Worm (Caenorhabditis elegans) whole organism, young adult: Measurements from ENCODE around the gene ndab-2.

Experiments used
- F10E7.11 ChIP-seq: sonication (generic microtip); optimal IDR thresholded peaks from 2 replicates; lab custom pipeline; 2017; ENCODE audit warnings: mild to moderate bottlenecking, missing genetic modification characterization, moderate library complexity, missing compliant biosample characterization
- F37B4.10 ChIP-seq: fragments of 200-800 bp; sonication (Bioruptor generic); IDR thresholded peaks from 2 replicates; pipeline ENCODE4 v1.3.6; 2022; ENCODE audit warnings: missing genetic modification characterization, missing compliant biosample characterization
- F39B2.1 ChIP-seq: fragments of 200-800 bp; sonication (Bioruptor generic); IDR thresholded peaks from 2 replicates; pipeline ENCODE4 v1.3.6; 2022; ENCODE audit warnings: missing genetic modification reagents, missing genetic modification characterization, missing compliant biosample characterization
- F49E8.2 ChIP-seq: sonication (generic microtip); optimal IDR thresholded peaks from 3 replicates; lab custom pipeline; 2017; ENCODE audit warnings: missing genetic modification characterization, mild to moderate bottlenecking, missing compliant biosample characterization, antibody characterized with exemption, moderate library complexity; ENCODE audit not compliant: insufficient read depth
- F57A8.1 ChIP-seq: fragments of 200-800 bp; sonication (Bioruptor generic); optimal IDR thresholded peaks from 2 replicates; lab custom pipeline; 2018; ENCODE audit warnings: mild to moderate bottlenecking, missing genetic modification characterization, moderate library complexity, missing compliant biosample characterization
- F57C9.4 ChIP-seq: sonication (generic microtip); optimal IDR thresholded peaks from 2 replicates; lab custom pipeline; 2017; ENCODE audit warnings: mild to moderate bottlenecking, missing genetic modification characterization, missing compliant biosample characterization
- T26A5.8 ChIP-seq: sonication (generic microtip); optimal IDR thresholded peaks from 2 replicates; lab custom pipeline; 2016; ENCODE audit warnings: missing genetic modification characterization, missing compliant biosample characterization
- athp-1 ChIP-seq: sonication (generic microtip); optimal IDR thresholded peaks from 2 replicates; lab custom pipeline; 2017; ENCODE audit warnings: mild to moderate bottlenecking, missing genetic modification characterization, missing compliant biosample characterization
- attf-3 ChIP-seq: fragments of 200-800 bp; sonication (Bioruptor generic); conservative IDR thresholded peaks from 2 replicates; pipeline ENCODE4 v1.3.6; 2022; ENCODE audit warnings: missing genetic modification reagents, missing genetic modification characterization, missing compliant biosample characterization
- attf-5 ChIP-seq: fragments of 200-800 bp; sonication (Bioruptor generic); optimal IDR thresholded peaks from 2 replicates; lab custom pipeline; 2018; ENCODE audit warnings: mild to moderate bottlenecking, missing genetic modification characterization, missing compliant biosample characterization
- ceh-27 ChIP-seq: fragments of 200-800 bp; sonication (Bioruptor generic); optimal IDR thresholded peaks from 2 replicates; lab custom pipeline; 2018; ENCODE audit warnings: mild to moderate bottlenecking, missing genetic modification characterization, moderate library complexity, missing compliant biosample characterization
- chd-7 ChIP-seq: sonication (generic microtip); optimal IDR thresholded peaks from 2 replicates; lab custom pipeline; 2016; ENCODE audit warnings: mild to moderate bottlenecking, missing genetic modification characterization, moderate library complexity, missing compliant biosample characterization
- dox-1 ChIP-seq: fragments of 200-800 bp; sonication (Bioruptor generic); IDR thresholded peaks from 2 replicates; pipeline ENCODE4 v1.3.6; 2022; ENCODE audit warnings: missing genetic modification reagents, missing genetic modification characterization, missing compliant biosample characterization
- dpl-1 ChIP-seq: fragments of 150-350 bp; optimal IDR thresholded peaks from 2 replicates; lab custom pipeline; 2014; ENCODE audit warnings: missing biosample characterization, missing genetic modification reagents, missing genetic modification characterization
- egl-44 ChIP-seq: fragments of 200-800 bp; sonication (Bioruptor generic); IDR thresholded peaks from 2 replicates; pipeline ENCODE4 v1.3.6; 2022; ENCODE audit warnings: missing genetic modification reagents, missing genetic modification characterization, missing compliant biosample characterization
- ets-4 ChIP-seq: fragments of 200-800 bp; sonication (Bioruptor generic); optimal IDR thresholded peaks from 2 replicates; lab custom pipeline; 2018; ENCODE audit warnings: mild to moderate bottlenecking, missing genetic modification characterization, missing compliant biosample characterization
- fkh-3 ChIP-seq: sonication (generic microtip); optimal IDR thresholded peaks from 2 replicates; lab custom pipeline; 2016; ENCODE audit warnings: mild to moderate bottlenecking, missing genetic modification characterization, missing compliant biosample characterization
- gei-17 ChIP-seq: fragments of 200-800 bp; sonication (Bioruptor generic); optimal IDR thresholded peaks from 2 replicates; lab custom pipeline; 2018; ENCODE audit warnings: mild to moderate bottlenecking, missing genetic modification characterization, missing compliant biosample characterization
- hlh-12 ChIP-seq: sonication (generic microtip); optimal IDR thresholded peaks from 2 replicates; lab custom pipeline; 2016; ENCODE audit warnings: missing genetic modification characterization, missing compliant biosample characterization
- hrde-1 ChIP-seq: sonication (generic microtip); optimal IDR thresholded peaks from 2 replicates; lab custom pipeline; 2016; ENCODE audit warnings: missing genetic modification characterization, mild to moderate bottlenecking, missing compliant biosample characterization, moderate library complexity, missing genotype, missing genetic modification reagents, borderline replicate concordance
- lag-1 ChIP-seq: fragments of 200-800 bp; sonication (Bioruptor generic); IDR thresholded peaks from 2 replicates; pipeline ENCODE4 v1.3.6; 2022; ENCODE audit warnings: missing genetic modification reagents, missing genetic modification characterization, missing compliant biosample characterization
- lin-54 ChIP-seq: fragments of 200-800 bp; sonication (Bioruptor generic); optimal IDR thresholded peaks from 2 replicates; lab custom pipeline; 2018; ENCODE audit warnings: mild to moderate bottlenecking, missing genetic modification characterization, missing compliant biosample characterization
- lsy-27 ChIP-seq: sonication (generic microtip); optimal IDR thresholded peaks from 2 replicates; lab custom pipeline; 2017; ENCODE audit warnings: missing genetic modification characterization, mild to moderate bottlenecking, missing compliant biosample characterization, antibody characterized with exemption, missing genotype, borderline replicate concordance; ENCODE audit not compliant: insufficient read depth
- madf-8 ChIP-seq: fragments of 200-800 bp; sonication (Bioruptor generic); conservative IDR thresholded peaks from 2 replicates; pipeline ENCODE4 v1.3.6; 2022; ENCODE audit warnings: missing genetic modification reagents, missing genetic modification characterization, missing compliant biosample characterization
- mxl-1 ChIP-seq: sonication (generic microtip); optimal IDR thresholded peaks from 2 replicates; lab custom pipeline; 2016; ENCODE audit warnings: missing genetic modification characterization, missing compliant biosample characterization
- nfya-1 ChIP-seq: sonication (generic microtip); optimal IDR thresholded peaks from 2 replicates; lab custom pipeline; 2017; ENCODE audit warnings: antibody characterized with exemption, missing compliant biosample characterization, missing genetic modification characterization, borderline replicate concordance; ENCODE audit not compliant: insufficient read depth
- nfya-2 ChIP-seq: fragments of 200-800 bp; sonication (Bioruptor generic); IDR thresholded peaks from 2 replicates; pipeline ENCODE4 v1.3.6; 2022; ENCODE audit warnings: missing genetic modification reagents, missing genetic modification characterization, missing compliant biosample characterization
- nhr-120 ChIP-seq: fragments of 200-800 bp; sonication (Bioruptor generic); IDR thresholded peaks from 2 replicates; pipeline ENCODE4 v1.3.6; 2022; ENCODE audit warnings: missing genetic modification characterization, missing compliant biosample characterization
- nhr-90 ChIP-seq: sonication (generic microtip); optimal IDR thresholded peaks from 2 replicates; lab custom pipeline; 2016; ENCODE audit warnings: missing genotype, mild to moderate bottlenecking, missing genetic modification characterization, missing compliant biosample characterization
- sea-2 ChIP-seq: fragments of 200-800 bp; sonication (Bioruptor generic); IDR thresholded peaks from 2 replicates; pipeline ENCODE4 v1.3.6; 2022; ENCODE audit warnings: missing genetic modification characterization, missing compliant biosample characterization
- snpc-3.4 ChIP-seq: sonication (generic microtip); optimal IDR thresholded peaks from 2 replicates; lab custom pipeline; 2017; ENCODE audit warnings: missing genetic modification characterization, mild to moderate bottlenecking, missing compliant biosample characterization, antibody characterized with exemption, moderate library complexity, missing genotype, missing genetic modification reagents
- ztf-28 ChIP-seq: fragments of 200-800 bp; sonication (Bioruptor generic); IDR thresholded peaks from 2 replicates; pipeline ENCODE4 v1.3.6; 2022; ENCODE audit warnings: missing genetic modification reagents, missing genetic modification characterization, missing compliant biosample characterization
- ztf-6 ChIP-seq: fragments of 200-800 bp; sonication (Bioruptor generic); IDR thresholded peaks from 2 replicates; pipeline ENCODE4 v1.3.6; 2022; ENCODE audit warnings: missing genetic modification reagents, missing genetic modification characterization, missing compliant biosample characterization

Gene ndab-2

ce11 chrIII:7226607-7227006 is 46.1 kb downstream of the ndab-2 start, which contains the start of gene hsp-75:
TSS of gene hsp-75 (minus strand) at chrIII:7226707.
- TF ChIP-seq F39B2.1 = no peak
- no peak for TF ChIP-seq madf-8

- TF ChIP-seq ceh-27 (GFP tag; lab: Kevin White, UChicago) = no peak
- no peak for TF ChIP-seq mxl-1 (tag; lab: Kevin White, UChicago)
- TF ChIP-seq nfya-2 = no peak
- no peak for TF ChIP-seq nfya-1 (tag; lab: Kevin White, UChicago)
- no peak for TF ChIP-seq gei-17
- TF ChIP-seq ztf-6 (GFP tag; lab: Robert Waterston, UW) = no peak
- TF ChIP-seq hrde-1 = no peak
- no peak for TF ChIP-seq attf-5 (GFP tag; lab: Kevin White, UChicago)
- no peak for TF ChIP-seq F57A8.1 (GFP tag; lab: Kevin White, UChicago)
- no peak for TF ChIP-seq F10E7.11
- no peak for TF ChIP-seq chd-7
- no peak for TF ChIP-seq hlh-12 (tag; lab: Kevin White, UChicago)
- TF ChIP-seq F57C9.4 = no peak
- TF ChIP-seq lag-1 (GFP tag; lab: Robert Waterston, UW) = no peak
- no peak for TF ChIP-seq F49E8.2 (tag; lab: Kevin White, UChicago)
- no peak for TF ChIP-seq attf-3 (GFP tag; lab: Robert Waterston, UW)
- TF ChIP-seq F37B4.10 = no peak
- no peak for TF ChIP-seq ztf-28 (GFP tag; lab: Robert Waterston, UW)
- TF ChIP-seq ets-4 (GFP tag; lab: Kevin White, UChicago) = no peak
- no peak for TF ChIP-seq lin-54 (GFP tag; lab: Kevin White, UChicago)
- TF ChIP-seq, all 124 proteins: peak for 0
Measured at ce11 chrIII:7229687-7230086, 49.1 kb downstream of the ndab-2 start, which contains the start of gene R151.8. TSS of gene R151.8 (minus strand) at chrIII:7229787.

ce11 chrIII:7230841-7231240 is 50.3 kb downstream of the ndab-2 start, which contains the start of gene R151.10:
TSS of gene R151.10 (minus strand) at chrIII:7230941.
- TF ChIP-seq nhr-90 (no peak), snpc-3.4 (no peak), sea-2 (GFP tag; lab: Robert Waterston, UW) (no peak), fkh-3 (tag; lab: Kevin White, UChicago) (no peak), dox-1 (GFP tag; lab: Robert Waterston, UW) (no peak), dpl-1 (GFP tag; lab: Kevin White, UChicago) (no peak), athp-1 (tag; lab: Kevin White, UChicago) (no peak), egl-44 (GFP tag; lab: Robert Waterston, UW) (no peak), T26A5.8 (tag; lab: Kevin White, UChicago) (no peak), F57C9.4 (no peak), nhr-120 (no peak), lsy-27 (no peak)
